Fruit fly (Drosophila melanogaster) Kc167 (cell line): Measurements from ENCODE around the gene MFS3.

ENCODE experiments used
- Myc ChIP-seq: fragments of >200 bp; optimal IDR thresholded peaks from 2 replicates; lab custom pipeline; 2017; ENCODE audit warnings: missing external identifiers
- Sin3A ChIP-seq: fragments of >200 bp; optimal IDR thresholded peaks from 2 replicates; lab custom pipeline; 2018; ENCODE audit warnings: missing external identifiers
- h ChIP-seq: fragments of >200 bp; optimal IDR thresholded peaks from 3 replicates; lab custom pipeline; 2018; ENCODE audit warnings: missing external identifiers
- insv ChIP-seq: fragments of >200 bp; optimal IDR thresholded peaks from 3 replicates; lab custom pipeline; 2018; ENCODE audit warnings: missing external identifiers
- psq ChIP-seq: fragments of >200 bp; optimal IDR thresholded peaks from 2 replicates; lab custom pipeline; 2017; ENCODE audit warnings: missing external identifiers
- ttk ChIP-seq: sonication (Bioruptor generic); optimal IDR thresholded peaks from 2 replicates; lab custom pipeline; 2017; ENCODE audit warnings: missing external identifiers

Gene MFS3

DNA sequence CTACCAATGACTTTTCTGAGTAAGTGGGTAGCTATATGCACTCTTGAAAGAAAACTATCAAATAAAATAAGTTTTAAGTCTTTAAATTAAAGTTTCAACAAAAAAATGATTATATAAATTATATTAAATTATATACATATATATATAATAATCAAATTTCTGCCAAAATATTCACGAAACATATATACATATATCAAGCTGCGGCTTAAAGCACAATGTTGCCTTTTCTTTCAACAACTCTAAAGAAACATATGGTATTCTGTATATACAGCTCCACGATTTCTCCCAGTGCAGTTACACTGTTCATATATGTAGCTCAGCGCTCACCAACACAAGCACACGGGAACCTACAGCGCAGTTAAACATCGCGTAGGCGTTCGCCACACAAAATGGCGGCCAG lies 7.5 kb upstream of the MFS3 start:
- no peak for TF ChIP-seq ttk (lab: Kevin White, UChicago)

DNA sequence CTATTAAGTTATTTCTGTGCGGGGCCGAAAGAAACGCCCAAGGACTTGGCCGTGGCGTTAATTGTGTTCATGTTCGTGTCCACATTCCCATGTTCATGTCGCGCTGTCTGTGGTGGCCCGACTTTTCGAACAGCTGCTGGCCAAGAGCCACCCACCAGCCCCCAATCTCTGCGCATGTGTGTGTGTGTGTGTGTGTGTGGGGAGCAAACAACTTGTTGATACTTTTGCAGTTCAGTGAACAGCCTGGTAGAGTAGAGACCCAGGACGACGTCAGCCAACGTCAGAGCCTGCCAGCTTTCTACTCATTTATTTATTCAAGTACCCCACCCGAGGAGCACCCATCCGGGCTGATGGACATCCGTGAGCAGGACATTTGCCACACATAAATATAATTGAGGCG lies 6.0 kb upstream of the MFS3 start:
- TF ChIP-seq psq (lab: Kevin White, UChicago) (no peak), h (lab: Kevin White, UChicago) (no peak), ttk (lab: Kevin White, UChicago) (no peak), Myc (lab: Kevin White, UChicago) (no peak), Sin3A (lab: Kevin White, UChicago) (no peak), insv (lab: Kevin White, UChicago) (no peak)

DNA sequence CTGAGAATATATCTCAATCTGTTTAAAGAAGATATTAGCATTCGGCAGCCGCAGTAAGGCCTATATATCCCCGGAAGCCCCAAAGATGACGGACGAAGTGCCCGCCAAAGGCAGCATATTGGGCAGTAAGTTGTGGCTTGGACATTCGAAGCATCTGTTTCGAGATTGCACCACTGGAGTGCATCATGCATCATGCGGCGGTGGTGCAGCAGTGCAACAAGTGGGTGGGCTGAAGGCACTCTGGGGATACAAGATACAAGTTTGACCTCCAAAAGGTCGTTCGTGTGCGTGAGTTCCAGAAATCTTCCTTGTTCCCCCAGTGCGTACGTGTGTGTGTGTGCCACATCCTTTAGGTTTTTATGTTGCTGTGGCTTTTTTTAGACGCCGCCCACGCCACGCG lies 285 bp downstream of the MFS3 start:
- no peak for TF ChIP-seq h (lab: Kevin White, UChicago)
- TF ChIP-seq insv (lab: Kevin White, UChicago): no peak
- no peak for TF ChIP-seq psq (lab: Kevin White, UChicago)
- TF ChIP-seq Myc (lab: Kevin White, UChicago): no peak
- TF ChIP-seq ttk (lab: Kevin White, UChicago): no peak
- TF ChIP-seq Sin3A (lab: Kevin White, UChicago): no peak

DNA sequence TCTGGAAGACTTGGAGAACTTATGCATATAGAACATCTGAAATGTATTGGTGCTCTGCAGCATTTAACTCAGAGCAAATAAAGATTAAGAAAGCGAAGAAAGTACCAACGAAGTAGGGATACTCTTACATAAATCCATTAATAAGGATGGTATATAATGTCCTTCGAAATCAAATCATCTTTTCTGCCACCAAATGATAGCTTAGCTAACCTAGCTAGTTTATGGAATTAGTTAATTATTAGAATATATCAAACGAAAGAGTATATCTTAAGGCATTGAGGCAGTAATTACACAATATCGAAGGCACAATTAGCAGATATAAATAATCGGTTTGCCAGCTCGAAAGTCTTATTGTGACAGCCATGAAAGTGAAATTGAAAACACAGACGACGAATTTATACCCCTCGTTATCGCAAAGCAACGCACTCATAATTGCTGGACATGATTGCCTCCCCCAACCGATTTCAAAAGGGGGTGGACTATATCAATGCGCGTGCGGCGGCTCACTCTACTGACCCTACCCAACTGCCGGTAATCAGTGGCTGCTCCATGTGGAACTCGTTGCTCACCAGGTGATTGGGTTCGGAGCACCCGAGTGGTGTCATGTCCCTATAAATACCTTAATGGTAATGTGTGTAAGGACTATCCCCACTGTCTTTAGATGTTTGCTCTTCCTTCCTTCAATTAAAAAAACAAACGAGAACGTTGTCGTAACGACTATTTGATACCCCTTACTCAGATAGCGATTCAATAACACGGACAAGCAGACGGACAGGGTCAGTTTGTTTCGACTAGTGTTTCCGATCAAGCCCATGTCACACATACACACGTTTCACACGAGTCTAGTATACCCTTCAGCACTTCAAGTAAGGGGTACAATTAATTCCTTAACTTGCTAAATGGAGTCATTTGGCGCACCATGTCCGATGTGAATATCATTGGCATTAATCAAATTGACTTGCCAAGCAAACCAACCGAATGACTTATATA lies 1.7 kb downstream of the MFS3 start:
- TF ChIP-seq psq (lab: Kevin White, UChicago) (no peak), Myc (lab: Kevin White, UChicago) (no peak), Sin3A (lab: Kevin White, UChicago) (no peak), h (lab: Kevin White, UChicago) (no peak), ttk (lab: Kevin White, UChicago) (no peak), insv (lab: Kevin White, UChicago) (no peak)

DNA sequence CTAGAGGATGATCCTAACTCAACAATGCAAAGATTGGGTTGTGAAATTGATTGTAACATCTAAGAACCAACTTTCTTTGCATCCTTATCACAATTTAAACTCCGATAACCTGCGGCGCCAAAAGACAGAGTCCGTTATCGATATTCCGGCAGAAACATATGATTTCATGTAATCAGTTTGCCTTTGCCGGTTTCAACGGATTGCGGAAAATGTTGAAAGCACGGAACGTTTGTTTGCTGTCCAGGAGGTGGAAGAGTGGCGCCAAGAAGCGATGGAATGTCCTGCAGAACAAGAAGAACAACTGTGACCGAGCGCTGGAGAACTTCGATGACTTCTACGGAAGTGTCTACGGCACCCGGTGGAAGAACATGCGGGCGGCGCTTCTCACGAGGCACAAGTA lies 4.7 kb downstream of the MFS3 start:
- no peak for TF ChIP-seq insv (lab: Kevin White, UChicago)
- no peak for TF ChIP-seq ttk (lab: Kevin White, UChicago)
- no peak for TF ChIP-seq Sin3A (lab: Kevin White, UChicago)
- no peak for TF ChIP-seq h (lab: Kevin White, UChicago)
- no peak for TF ChIP-seq psq (lab: Kevin White, UChicago)
- TF ChIP-seq Myc (lab: Kevin White, UChicago): no peak

DNA sequence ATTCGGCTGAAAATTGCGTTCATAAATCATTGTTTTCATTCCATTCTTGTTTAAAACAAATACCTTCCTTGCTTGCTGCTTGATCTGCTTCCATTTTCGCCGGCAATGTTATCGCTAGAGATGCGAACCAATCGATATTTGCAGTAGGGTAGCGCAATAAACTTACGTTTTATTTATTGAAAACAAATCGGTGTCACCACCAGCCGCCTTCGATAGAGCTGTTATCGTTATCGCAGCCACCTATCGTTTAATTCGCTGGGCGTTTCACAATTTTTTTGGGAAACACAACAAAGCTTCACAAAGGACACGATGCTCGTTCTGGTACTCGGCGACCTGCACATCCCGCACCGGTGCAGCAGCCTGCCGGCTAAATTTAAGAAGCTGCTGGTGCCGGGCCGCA lies 7.6 kb downstream of the MFS3 start, which contains the start of the genes Tfb4 and Vps29:
TSS of gene Tfb4 (minus strand) at position 124 of the 400 bp plus-strand sequence.
TSS of gene Vps29 (plus strand) at position 213 of the 400 bp plus-strand sequence.
- no peak for TF ChIP-seq psq (lab: Kevin White, UChicago)

DNA sequence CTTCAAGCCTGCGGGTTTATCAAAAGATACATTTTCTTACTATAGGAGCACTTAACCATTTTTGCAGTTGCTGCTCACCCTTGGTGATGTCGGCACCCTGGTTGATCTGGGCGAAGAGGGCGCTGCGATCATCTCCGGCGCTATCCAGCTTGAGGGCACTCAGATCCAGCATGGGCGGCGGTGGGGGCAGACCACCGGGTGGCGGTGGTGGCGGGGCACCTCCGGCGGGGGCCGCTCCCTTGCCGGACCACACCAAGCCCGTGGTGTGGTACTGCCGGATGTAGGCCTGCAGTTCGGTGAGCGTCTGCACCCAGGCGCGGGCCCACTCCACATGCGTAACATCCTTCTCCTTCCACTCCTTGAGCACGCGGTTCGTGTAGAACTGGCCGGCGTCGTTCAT lies 9.7 kb downstream of the MFS3 start:
- no peak for TF ChIP-seq psq (lab: Kevin White, UChicago)
- no peak for TF ChIP-seq Myc (lab: Kevin White, UChicago)
- no peak for TF ChIP-seq h (lab: Kevin White, UChicago)
- TF ChIP-seq insv (lab: Kevin White, UChicago): no peak
- no peak for TF ChIP-seq Sin3A (lab: Kevin White, UChicago)
- TF ChIP-seq ttk (lab: Kevin White, UChicago): no peak

DNA sequence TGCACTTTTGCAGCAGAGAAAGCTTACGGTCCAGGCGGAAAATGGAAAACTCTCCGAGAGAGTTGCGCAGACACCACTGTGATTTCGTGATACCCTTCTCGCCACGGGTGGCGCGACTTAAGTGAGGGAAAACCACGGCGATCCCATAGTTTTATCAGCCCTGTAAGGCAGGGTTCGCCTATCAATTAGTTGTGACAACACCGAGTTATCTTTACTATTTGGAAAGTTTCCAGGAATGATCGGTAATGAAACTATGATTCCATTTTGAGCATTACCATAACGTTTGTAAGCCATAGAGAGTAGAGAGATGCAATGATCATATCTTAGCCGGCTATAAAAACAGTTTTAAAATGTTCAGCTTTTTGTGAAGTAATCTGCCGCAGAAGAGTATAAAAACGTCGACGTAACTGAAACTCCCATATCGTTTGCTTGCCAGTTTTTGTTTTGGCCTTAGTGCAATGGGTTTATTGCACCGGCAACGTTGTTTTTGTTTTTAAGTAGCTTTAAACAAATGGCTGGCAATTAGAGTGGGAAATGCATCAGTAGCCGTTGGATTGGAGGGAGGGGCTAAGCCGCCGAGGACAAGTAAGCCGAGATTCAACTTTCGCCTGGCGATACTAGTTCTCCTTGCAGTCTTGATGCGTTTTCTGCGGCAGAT lies 13.7 kb downstream of the MFS3 start:
- no peak for TF ChIP-seq Sin3A (lab: Kevin White, UChicago)
- TF ChIP-seq Myc (lab: Kevin White, UChicago): no peak
- no peak for TF ChIP-seq h (lab: Kevin White, UChicago)
- no peak for TF ChIP-seq ttk (lab: Kevin White, UChicago)
- no peak for TF ChIP-seq psq (lab: Kevin White, UChicago)
- TF ChIP-seq insv (lab: Kevin White, UChicago): no peak

DNA sequence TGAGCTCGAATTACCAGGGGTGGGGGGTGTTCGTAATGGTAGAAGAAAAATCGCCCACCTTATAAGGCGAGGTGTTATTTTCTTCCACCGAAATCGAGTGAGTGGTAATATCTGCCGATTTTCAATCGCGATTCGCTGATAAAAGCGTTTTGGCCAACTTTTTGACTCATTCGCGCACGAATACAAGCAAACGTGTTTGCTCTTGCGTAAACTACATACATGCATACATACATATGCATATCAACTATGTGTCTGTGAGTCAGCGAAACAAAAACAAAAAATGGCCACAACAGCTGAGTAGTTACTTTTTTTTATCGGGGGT lies 14.3 kb downstream of the MFS3 start:
- TF ChIP-seq Myc (lab: Kevin White, UChicago) (no peak), psq (lab: Kevin White, UChicago) (no peak), Sin3A (lab: Kevin White, UChicago) (no peak), insv (lab: Kevin White, UChicago) (no peak), h (lab: Kevin White, UChicago) (no peak), ttk (lab: Kevin White, UChicago) (no peak)

DNA sequence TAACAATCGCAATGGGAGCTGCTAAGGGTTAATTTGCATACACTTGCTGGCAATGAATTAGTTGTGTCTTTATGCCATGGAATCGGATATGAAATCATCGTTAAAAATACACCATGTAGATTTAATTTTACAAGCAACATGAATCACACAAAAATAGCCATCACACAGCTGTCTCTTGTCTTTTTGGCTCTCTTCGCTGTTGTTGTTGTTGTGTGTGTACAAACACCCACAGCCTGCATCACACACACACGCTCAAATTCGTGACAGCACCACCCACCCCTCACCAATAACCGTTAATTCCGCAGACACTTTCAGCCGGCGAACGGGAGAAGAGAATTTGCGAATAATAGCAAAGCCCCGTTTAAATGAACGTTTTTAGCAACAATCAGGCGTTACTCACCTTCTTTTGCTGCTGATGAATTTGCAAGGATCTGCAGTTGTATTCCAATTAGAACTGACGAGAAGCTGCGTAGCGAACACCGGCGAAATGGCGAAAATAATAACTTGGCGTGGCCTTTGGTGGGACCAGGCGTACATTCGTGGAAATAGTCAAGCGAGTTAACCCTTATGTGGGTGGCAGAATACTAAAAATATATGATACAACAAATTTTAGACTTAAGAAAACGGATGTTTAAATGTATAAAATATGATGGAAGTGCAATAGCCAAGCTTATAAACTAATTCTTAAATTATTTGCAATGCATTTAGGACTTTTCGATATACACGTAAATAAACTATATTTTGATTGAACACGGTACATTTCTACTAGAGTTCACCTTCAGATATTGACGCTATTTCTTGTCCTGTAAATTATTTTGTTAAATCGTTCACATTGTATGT lies 14.9 kb downstream of the MFS3 start, which contains the start of gene capt:
TSS of gene capt (minus strand) at position 584 of the 840 bp plus-strand sequence.
- no peak for TF ChIP-seq ttk (lab: Kevin White, UChicago)
- peak; percentile 89 for TF ChIP-seq Sin3A (lab: Kevin White, UChicago)
